Worm (Caenorhabditis elegans): ENCODE measurements around the gene T21D12.12.

DNA sequence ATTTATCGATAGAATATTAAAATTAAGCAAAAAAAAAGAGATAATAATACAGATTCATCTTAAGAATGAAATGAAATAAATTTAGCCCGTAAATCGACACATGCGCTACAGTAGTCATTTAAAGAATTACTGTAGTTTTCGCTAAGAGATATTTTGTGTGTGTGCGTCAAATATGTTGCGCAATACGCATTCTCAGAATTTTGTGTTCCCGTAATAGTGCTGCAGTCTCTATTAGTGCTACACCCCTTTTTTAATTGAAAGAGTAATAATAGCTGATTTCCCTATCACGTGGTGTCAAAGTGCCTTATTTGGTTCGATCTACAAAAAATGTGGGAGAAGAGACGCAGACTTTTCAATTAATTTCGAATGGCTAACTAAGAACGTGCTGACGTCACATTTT is 22.0 kb upstream of the T21D12.12 start:
- TF ChIP-seq cog-1 (tag; optimal IDR thresholded peaks at IDR 0.05) (no peak), flt-1 (GFP tag; IDR thresholded peaks at IDR 0.05) (no peak), ztf-23 (GFP tag; IDR thresholded peaks at IDR 0.05) (no peak), T22C8.4 (GFP tag; IDR thresholded peaks at IDR 0.05) (no peak), ztf-29 (GFP tag; IDR thresholded peaks at IDR 0.05) (no peak), tab-1 (GFP tag; IDR thresholded peaks at IDR 0.05) (no peak)
